Worm (Caenorhabditis elegans) whole organism, midembryonic: ENCODE measurements around the gene srbc-40.

Experiments used
- T22C8.4 ChIP-seq: fragments of 200-800 bp; sonication (Bioruptor generic); IDR thresholded peaks from 2 replicates; pipeline ENCODE4 v1.3.6; 2022; ENCODE audit warnings: missing genetic modification characterization, missing compliant biosample characterization
- flt-1 ChIP-seq: fragments of 200-800 bp; sonication (Bioruptor generic); IDR thresholded peaks from 2 replicates; pipeline ENCODE4 v1.3.6; 2022; ENCODE audit warnings: missing genetic modification characterization, missing compliant biosample characterization
- klf-2 ChIP-seq: fragments of 200-800 bp; sonication (Bioruptor generic); conservative IDR thresholded peaks from 2 replicates; pipeline ENCODE4 v1.3.6; 2022; ENCODE audit warnings: missing genetic modification reagents, missing genetic modification characterization, missing compliant biosample characterization
- med-1 ChIP-seq: sonication (generic microtip); optimal IDR thresholded peaks from 2 replicates; lab custom pipeline; 2017; ENCODE audit warnings: missing genetic modification characterization, mild to moderate bottlenecking, missing compliant biosample characterization, antibody characterized with exemption, missing genetic modification reagents; ENCODE audit not compliant: insufficient read depth
- ref-1 ChIP-seq: fragments of 200-800 bp; sonication (Bioruptor generic); conservative IDR thresholded peaks from 2 replicates; pipeline ENCODE4 v1.3.6; 2022; ENCODE audit warnings: missing genetic modification reagents, missing genetic modification characterization, missing compliant biosample characterization
- tab-1 ChIP-seq: fragments of 200-800 bp; sonication (Bioruptor generic); IDR thresholded peaks from 2 replicates; pipeline ENCODE4 v1.3.6; 2022; ENCODE audit warnings: missing genetic modification characterization, missing compliant biosample characterization
- ztf-23 ChIP-seq: fragments of 200-800 bp; sonication (Bioruptor generic); IDR thresholded peaks from 2 replicates; pipeline ENCODE4 v1.3.6; 2022; ENCODE audit warnings: missing genetic modification reagents, missing genetic modification characterization, missing compliant biosample characterization
- ztf-29 ChIP-seq: fragments of 200-800 bp; sonication (Bioruptor generic); IDR thresholded peaks from 2 replicates; pipeline ENCODE4 v1.3.6; 2022; ENCODE audit warnings: missing genetic modification reagents, missing genetic modification characterization, missing compliant biosample characterization

ce11 chrV:667459-667858, 52.2 kb downstream of the srbc-40 start, which contains the start of gene nhr-180:
- TF ChIP-seq ref-1 (GFP tag; lab: Robert Waterston, UW) (no peak), tab-1 (GFP tag; lab: Robert Waterston, UW) (no peak), flt-1 (no peak), ztf-23 (no peak), med-1 (no peak), ztf-29 (GFP tag; lab: Robert Waterston, UW) (no peak), T22C8.4 (no peak), klf-2 (no peak)
